Fruit fly (Drosophila melanogaster) whole organism, embryonic: ENCODE measurements around the gene dgt1.

Experiments
- Antp ChIP-seq: fragments of 200-800 bp; sonication (Bioruptor generic); optimal IDR thresholded peaks from 3 replicates; lab custom pipeline; 2016; ENCODE audit warnings: missing biosample characterization, missing genetic modification characterization
- Bdp1 ChIP-seq: fragments of 200-800 bp; sonication (Bioruptor generic); optimal IDR thresholded peaks from 3 replicates; lab custom pipeline; 2016; ENCODE audit warnings: missing biosample characterization, missing genetic modification characterization
- CG11560 ChIP-seq: fragments of 200-800 bp; sonication (Bioruptor generic); IDR thresholded peaks from 3 replicates; pipeline ENCODE4 v1.3.6; 2022; ENCODE audit warnings: missing biosample characterization, missing genetic modification characterization
- CG12071 ChIP-seq: fragments of 200-800 bp; sonication (Bioruptor generic); optimal IDR thresholded peaks from 3 replicates; lab custom pipeline; 2018; ENCODE audit warnings: missing biosample characterization, mild to moderate bottlenecking, missing genetic modification characterization
- CG12659 ChIP-seq: fragments of 200-800 bp; sonication (Bioruptor generic); optimal IDR thresholded peaks from 3 replicates; lab custom pipeline; 2017; ENCODE audit warnings: mild to moderate bottlenecking, missing biosample characterization, missing genetic modification reagents, missing genetic modification characterization
- CG12769 ChIP-seq: fragments of 200-800 bp; sonication (Bioruptor generic); optimal IDR thresholded peaks from 2 replicates; lab custom pipeline; 2019; ENCODE audit warnings: missing biosample characterization, mild to moderate bottlenecking, missing genetic modification characterization, moderate library complexity
- CG13123 ChIP-seq: fragments of 200-800 bp; sonication (Bioruptor generic); optimal IDR thresholded peaks from 2 replicates; lab custom pipeline; 2016; ENCODE audit warnings: missing biosample characterization, missing genetic modification characterization
- CG14014 ChIP-seq: fragments of 200-800 bp; sonication (Bioruptor generic); IDR thresholded peaks from 2 replicates; pipeline ENCODE4 v1.3.6; 2022; ENCODE audit warnings: missing biosample characterization, missing genetic modification characterization
- CG1647 ChIP-seq: fragments of 200-800 bp; sonication (Bioruptor generic); optimal IDR thresholded peaks from 3 replicates; lab custom pipeline; 2016; ENCODE audit warnings: missing biosample characterization, missing genetic modification characterization
- CG16863 ChIP-seq: fragments of 200-800 bp; sonication (Bioruptor generic); optimal IDR thresholded peaks from 3 replicates; lab custom pipeline; 2016; ENCODE audit warnings: missing biosample characterization, missing genetic modification characterization
- CG17359 ChIP-seq: fragments of 200-800 bp; sonication (Bioruptor generic); optimal IDR thresholded peaks from 3 replicates; lab custom pipeline; 2018; ENCODE audit warnings: missing biosample characterization, mild to moderate bottlenecking, missing genetic modification characterization, moderate library complexity
- CG18599 ChIP-seq: fragments of 200-800 bp; sonication (Bioruptor generic); optimal IDR thresholded peaks from 3 replicates; lab custom pipeline; 2017; ENCODE audit warnings: missing biosample characterization, missing genetic modification characterization, mild to moderate bottlenecking, moderate library complexity, missing genetic modification reagents
- CG2116 ChIP-seq: fragments of 200-800 bp; sonication (Bioruptor generic); optimal IDR thresholded peaks from 3 replicates; lab custom pipeline; 2018; ENCODE audit warnings: missing biosample characterization, mild to moderate bottlenecking, missing genetic modification characterization
- CG4282 ChIP-seq: fragments of 200-800 bp; sonication (Bioruptor generic); optimal IDR thresholded peaks from 2 replicates; lab custom pipeline; 2016; ENCODE audit warnings: missing biosample characterization, missing genetic modification characterization
- CG4617 ChIP-seq: fragments of 200-800 bp; sonication (Bioruptor generic); optimal IDR thresholded peaks from 3 replicates; lab custom pipeline; 2016; ENCODE audit warnings: missing biosample characterization, missing genetic modification characterization, borderline replicate concordance
- CG4820 ChIP-seq: fragments of 200-800 bp; sonication (Bioruptor generic); optimal IDR thresholded peaks from 3 replicates; lab custom pipeline; 2016; ENCODE audit warnings: missing biosample characterization, missing genetic modification characterization
- CG8089 ChIP-seq: fragments of 200-800 bp; sonication (Bioruptor generic); optimal IDR thresholded peaks from 3 replicates; lab custom pipeline; 2016; ENCODE audit warnings: missing biosample characterization, missing genetic modification characterization
- CG8359 ChIP-seq: fragments of 200-800 bp; sonication (Bioruptor generic); optimal IDR thresholded peaks from 2 replicates; lab custom pipeline; 2017; ENCODE audit warnings: missing biosample characterization, mild to moderate bottlenecking, missing genetic modification characterization, borderline replicate concordance
- CG8924 ChIP-seq: fragments of 200-800 bp; optimal IDR thresholded peaks from 3 replicates; lab custom pipeline; 2019; ENCODE audit warnings: missing biosample characterization, mild to moderate bottlenecking, missing genetic modification characterization, moderate library complexity
- CG9876 ChIP-seq: fragments of 200-800 bp; sonication (Bioruptor generic); optimal IDR thresholded peaks from 2 replicates; lab custom pipeline; 2016; ENCODE audit warnings: missing biosample characterization, missing genetic modification characterization
- CG9932 ChIP-seq: fragments of 200-800 bp; sonication (Bioruptor generic); IDR thresholded peaks from 2 replicates; pipeline ENCODE4 v1.3.6; 2022; ENCODE audit warnings: missing biosample characterization, missing genetic modification characterization
- Dad ChIP-seq: fragments of 200-800 bp; sonication (Bioruptor generic); optimal IDR thresholded peaks from 3 replicates; lab custom pipeline; 2016; ENCODE audit warnings: missing biosample characterization, missing genetic modification characterization
- E2f2 ChIP-seq: fragments of 200-800 bp; sonication (Bioruptor generic); IDR thresholded peaks from 2 replicates; pipeline ENCODE4 v1.3.6; 2022; ENCODE audit warnings: missing biosample characterization, missing genetic modification characterization
- Hand ChIP-seq: fragments of 200-800 bp; sonication (Bioruptor generic); optimal IDR thresholded peaks from 2 replicates; lab custom pipeline; 2017; ENCODE audit warnings: mild to moderate bottlenecking, missing biosample characterization, missing genetic modification reagents, missing genetic modification characterization
- Lpt ChIP-seq: fragments of >200 bp; optimal IDR thresholded peaks from 2 replicates; lab custom pipeline; 2018; ENCODE audit warnings: missing biosample characterization, missing genetic modification characterization
- Mad ChIP-seq: fragments of 200-800 bp; sonication (Bioruptor generic); optimal IDR thresholded peaks from 2 replicates; lab custom pipeline; 2016; ENCODE audit warnings: missing biosample characterization, missing genetic modification characterization
- Max ChIP-seq: fragments of 200-800 bp; sonication (Bioruptor generic); optimal IDR thresholded peaks from 2 replicates; lab custom pipeline; 2016; ENCODE audit warnings: missing biosample characterization, mild to moderate bottlenecking, missing genetic modification characterization
- Med ChIP-seq: fragments of 200-800 bp; sonication (Bioruptor generic); peaks from one replicate; lab custom pipeline; 2016; ENCODE audit warnings: missing biosample characterization, missing genetic modification characterization, mild to moderate bottlenecking, inconsistent platforms, moderate library complexity
- Optix ChIP-seq: fragments of 200-800 bp; sonication (Bioruptor generic); IDR thresholded peaks from 3 replicates; pipeline ENCODE4 v1.3.6; 2022; ENCODE audit warnings: missing biosample characterization, missing genetic modification characterization
- Sry-δ ChIP-seq: fragments of 200-800 bp; sonication (Bioruptor generic); optimal IDR thresholded peaks from 2 replicates; lab custom pipeline; 2016; ENCODE audit warnings: missing biosample characterization, missing genetic modification characterization
- TFAM ChIP-seq: fragments of 200-800 bp; sonication (Bioruptor generic); optimal IDR thresholded peaks from 2 replicates; lab custom pipeline; 2017; ENCODE audit warnings: missing biosample characterization, missing genetic modification characterization, inconsistent platforms
- bowl ChIP-seq: fragments of 200-800 bp; sonication (Bioruptor generic); IDR thresholded peaks from 2 replicates; pipeline ENCODE4 v1.3.6; 2022; ENCODE audit warnings: missing biosample characterization, missing genetic modification characterization
- cas ChIP-seq: fragments of 200-800 bp; sonication (Bioruptor generic); IDR thresholded peaks from 2 replicates; pipeline ENCODE4 v1.3.6; 2022; ENCODE audit warnings: missing biosample characterization, missing genetic modification characterization
- crc ChIP-seq: fragments of 200-800 bp; sonication (Bioruptor generic); optimal IDR thresholded peaks from 2 replicates; lab custom pipeline; 2016; ENCODE audit warnings: missing biosample characterization, missing genetic modification characterization
- da ChIP-seq: fragments of 200-800 bp; sonication (Bioruptor generic); optimal IDR thresholded peaks from 2 replicates; lab custom pipeline; 2016; ENCODE audit warnings: missing biosample characterization, missing genetic modification characterization
- gcm2 ChIP-seq: fragments of 200-800 bp; sonication (Bioruptor generic); optimal IDR thresholded peaks from 2 replicates; lab custom pipeline; 2016; ENCODE audit warnings: missing biosample characterization, missing genetic modification characterization
- gsb-n ChIP-seq: fragments of 200-800 bp; sonication (Bioruptor generic); optimal IDR thresholded peaks from 3 replicates; lab custom pipeline; 2018; ENCODE audit warnings: missing biosample characterization, mild to moderate bottlenecking, missing genetic modification characterization
- kah ChIP-seq: fragments of 200-800 bp; sonication (Bioruptor generic); optimal IDR thresholded peaks from 2 replicates; lab custom pipeline; 2018; ENCODE audit warnings: missing biosample characterization, mild to moderate bottlenecking, missing genetic modification characterization
- kni ChIP-seq: fragments of 200-800 bp; sonication (Bioruptor generic); optimal IDR thresholded peaks from 3 replicates; lab custom pipeline; 2017; ENCODE audit warnings: mild to moderate bottlenecking, missing biosample characterization, missing genetic modification reagents, missing genetic modification characterization
- org-1 ChIP-seq: fragments of 200-800 bp; sonication (Bioruptor generic); optimal IDR thresholded peaks from 2 replicates; lab custom pipeline; 2017; ENCODE audit warnings: missing biosample characterization, missing genetic modification characterization
- psq ChIP-seq: fragments of 200-800 bp; sonication (Bioruptor generic); optimal IDR thresholded peaks from 2 replicates; lab custom pipeline; 2017; ENCODE audit warnings: missing biosample characterization, missing genetic modification characterization
- repo ChIP-seq: fragments of 200-800 bp; sonication (Bioruptor generic); optimal IDR thresholded peaks from 2 replicates; lab custom pipeline; 2016; ENCODE audit warnings: missing biosample characterization, missing genetic modification characterization
- run ChIP-seq: fragments of 200-800 bp; sonication (Bioruptor generic); optimal IDR thresholded peaks from 3 replicates; lab custom pipeline; 2018; ENCODE audit warnings: missing biosample characterization, mild to moderate bottlenecking, missing genetic modification characterization
- salm ChIP-seq: fragments of 200-800 bp; sonication (Bioruptor generic); optimal IDR thresholded peaks from 2 replicates; lab custom pipeline; 2018; ENCODE audit warnings: missing biosample characterization, mild to moderate bottlenecking, missing genetic modification characterization
- sens-2 ChIP-seq: fragments of 200-800 bp; sonication (Bioruptor generic); IDR thresholded peaks from 2 replicates; pipeline ENCODE4 v1.3.6; 2022; ENCODE audit warnings: missing biosample characterization, missing genetic modification characterization
- sim ChIP-seq: fragments of 200-800 bp; sonication (Bioruptor generic); IDR thresholded peaks from 2 replicates; pipeline ENCODE4 v1.3.6; 2022; ENCODE audit warnings: missing biosample characterization, missing genetic modification characterization
- trem ChIP-seq: fragments of 200-800 bp; optimal IDR thresholded peaks from 3 replicates; lab custom pipeline; 2019; ENCODE audit warnings: missing biosample characterization, mild to moderate bottlenecking, missing genetic modification characterization, moderate library complexity
- unc-4 ChIP-seq: fragments of 200-800 bp; sonication (Bioruptor generic); IDR thresholded peaks from 2 replicates; pipeline ENCODE4 v1.3.6; 2022; ENCODE audit warnings: missing biosample characterization, missing genetic modification characterization; ENCODE audit not compliant: partially characterized antibody
- unpg ChIP-seq: fragments of 200-800 bp; sonication (Bioruptor generic); optimal IDR thresholded peaks from 3 replicates; lab custom pipeline; 2018; ENCODE audit warnings: missing biosample characterization, mild to moderate bottlenecking, missing genetic modification characterization, moderate library complexity
- vnd ChIP-seq: fragments of 200-800 bp; sonication (Bioruptor generic); IDR thresholded peaks from 3 replicates; pipeline ENCODE4 v1.3.6; 2022; ENCODE audit warnings: missing biosample characterization, missing genetic modification characterization; ENCODE audit not compliant: partially characterized antibody
- vvl ChIP-seq: fragments of 200-800 bp; sonication (Bioruptor generic); IDR thresholded peaks from 2 replicates; pipeline ENCODE4 v1.3.6; 2022; ENCODE audit warnings: missing biosample characterization, missing genetic modification characterization
- zf30C ChIP-seq: fragments of 200-800 bp; sonication (Bioruptor generic); optimal IDR thresholded peaks from 3 replicates; lab custom pipeline; 2018; ENCODE audit warnings: missing biosample characterization, mild to moderate bottlenecking, missing genetic modification characterization
- zfh2 ChIP-seq: fragments of 200-800 bp; sonication (Bioruptor generic); optimal IDR thresholded peaks from 2 replicates; lab custom pipeline; 2016; ENCODE audit warnings: missing biosample characterization, missing genetic modification characterization

The dgt1 gene

dm6 chr3R:29857228-29857627 is at the start of gene dgt1 (continued):
- TF ChIP-seq CG1647 (no peak), gsb-n (tag; lab: Kevin White, UChicago) (no peak), salm (tag; lab: Kevin White, UChicago) (no peak), CG13123 (GFP tag; lab: Kevin White, UChicago) (no peak), Hand (no peak), CG16863 (no peak), da (GFP tag; lab: Kevin White, UChicago) (no peak), CG8359 (GFP tag; lab: Kevin White, UChicago) (no peak), unc-4 (GFP tag; lab: Robert Waterston, UW) (0 out of 2 replicates have a peak, but pooled peaks have one; percentile 16), CG9876 (no peak), CG2116 (GFP tag; lab: Kevin White, UChicago) (peak; percentile 29), Antp (GFP tag; lab: Kevin White, UChicago) (no peak), gcm2 (no peak), E2f2 (peak; percentile 91), CG9932 (GFP tag; lab: Robert Waterston, UW) (no peak), CG4282 (GFP tag; lab: Kevin White, UChicago) (no peak), vvl (GFP tag; lab: Robert Waterston, UW) (no peak), zfh2 (GFP tag; lab: Kevin White, UChicago) (no peak), CG18599 (no peak), CG8089 (GFP tag; lab: Kevin White, UChicago) (no peak), trem (tag; lab: Kevin White, UChicago) (peak; percentile 41), sim (no peak), bowl (no peak), psq (GFP tag; lab: Kevin White, UChicago) (no peak), Bdp1 (GFP tag; lab: Kevin White, UChicago) (no peak), TFAM (GFP tag; lab: Kevin White, UChicago) (no peak), zf30C (GFP tag; lab: Kevin White, UChicago) (no peak), Mad (GFP tag; lab: Kevin White, UChicago) (no peak), crc (no peak), CG8924 (tag; lab: Kevin White, UChicago) (no peak), repo (GFP tag; lab: Kevin White, UChicago) (no peak), sens-2 (GFP tag; lab: Robert Waterston, UW) (no peak), Dad (GFP tag; lab: Kevin White, UChicago) (no peak), Max (GFP tag; lab: Kevin White, UChicago) (peak; percentile 37), Optix (no peak), unpg (no peak), kni (no peak), CG11560 (tag; lab: Robert Waterston, UW) (no peak), CG4617 (GFP tag; lab: Kevin White, UChicago) (peak; percentile 88), Sry-δ (peak; percentile 20), cas (GFP tag; lab: Robert Waterston, UW) (no peak), Med (GFP tag; lab: Kevin White, UChicago) (peak; percentile 69), CG12071 (GFP tag; lab: Kevin White, UChicago) (no peak), CG17359 (tag; lab: Kevin White, UChicago) (no peak), Lpt (GFP tag; lab: Kevin White, UChicago) (no peak), CG12659 (no peak), run (tag; lab: Kevin White, UChicago) (no peak), vnd (no peak), kah (no peak), org-1 (GFP tag; lab: Kevin White, UChicago) (no peak), CG4820 (GFP tag; lab: Kevin White, UChicago) (no peak), CG14014 (GFP tag; lab: Robert Waterston, UW) (no peak), CG12769 (tag; lab: Kevin White, UChicago) (no peak)
